Fruit fly (Drosophila melanogaster) whole organism, embryonic: ENCODE measurements around the gene CG5612.
A peak's percentile ranks its signal among the peaks of the same experiment; 100 is the strongest.

Experiments
- ATbp ChIP-seq: fragments of 200-800 bp; sonication (Bioruptor generic); optimal IDR thresholded peaks from 2 replicates; lab custom pipeline; 2017; ENCODE audit warnings: missing biosample characterization, mild to moderate bottlenecking, missing genetic modification characterization, missing genetic modification reagents
- Asciz ChIP-seq: fragments of 200-800 bp; sonication (Bioruptor generic); optimal IDR thresholded peaks from 2 replicates; lab custom pipeline; 2017; ENCODE audit warnings: missing biosample characterization, mild to moderate bottlenecking, missing genetic modification characterization, missing genetic modification reagents
- CG10654 ChIP-seq: fragments of 200-800 bp; sonication (Bioruptor generic); optimal IDR thresholded peaks from 2 replicates; lab custom pipeline; 2016; ENCODE audit warnings: missing biosample characterization, missing genetic modification characterization
- CG11560 ChIP-seq: fragments of 200-800 bp; sonication (Bioruptor generic); IDR thresholded peaks from 3 replicates; pipeline ENCODE4 v1.3.6; 2022; ENCODE audit warnings: missing biosample characterization, missing genetic modification characterization
- CG1233 ChIP-seq: fragments of 200-800 bp; sonication (Bioruptor generic); optimal IDR thresholded peaks from 4 replicates; lab custom pipeline; 2018; ENCODE audit warnings: missing biosample characterization, mild to moderate bottlenecking, missing genetic modification characterization
- CG13775 ChIP-seq: fragments of 200-800 bp; sonication (Bioruptor generic); optimal IDR thresholded peaks from 3 replicates; lab custom pipeline; 2017; ENCODE audit warnings: missing biosample characterization, mild to moderate bottlenecking, missing genetic modification characterization
- CG14014 ChIP-seq: fragments of 200-800 bp; sonication (Bioruptor generic); IDR thresholded peaks from 2 replicates; pipeline ENCODE4 v1.3.6; 2022; ENCODE audit warnings: missing biosample characterization, missing genetic modification characterization
- CG14050 ChIP-seq: fragments of 200-800 bp; sonication (Bioruptor generic); IDR thresholded peaks from 3 replicates; pipeline ENCODE4 v1.3.6; 2022; ENCODE audit warnings: missing biosample characterization, missing genetic modification characterization
- CG15514 ChIP-seq: fragments of 200-800 bp; sonication (Bioruptor generic); optimal IDR thresholded peaks from 3 replicates; lab custom pipeline; 2017; ENCODE audit warnings: missing biosample characterization, missing genetic modification characterization, mild to moderate bottlenecking, moderate library complexity, missing genetic modification reagents
- CG1602 ChIP-seq: fragments of 200-800 bp; sonication (Bioruptor generic); optimal IDR thresholded peaks from 3 replicates; lab custom pipeline; 2016; ENCODE audit warnings: missing biosample characterization, missing genetic modification characterization
- CG16815 ChIP-seq: fragments of 200-800 bp; sonication (Bioruptor generic); optimal IDR thresholded peaks from 3 replicates; lab custom pipeline; 2017; ENCODE audit warnings: missing biosample characterization, mild to moderate bottlenecking, missing genetic modification characterization
- CG16863 ChIP-seq: fragments of 200-800 bp; sonication (Bioruptor generic); optimal IDR thresholded peaks from 3 replicates; lab custom pipeline; 2016; ENCODE audit warnings: missing biosample characterization, missing genetic modification characterization
- CG17359 ChIP-seq: fragments of 200-800 bp; sonication (Bioruptor generic); optimal IDR thresholded peaks from 3 replicates; lab custom pipeline; 2018; ENCODE audit warnings: missing biosample characterization, mild to moderate bottlenecking, missing genetic modification characterization, moderate library complexity
- CG17802 ChIP-seq: fragments of 200-800 bp; sonication (Bioruptor generic); optimal IDR thresholded peaks from 2 replicates; lab custom pipeline; 2018; ENCODE audit warnings: missing biosample characterization, mild to moderate bottlenecking, missing genetic modification characterization, moderate library complexity
- CG18599 ChIP-seq: fragments of 200-800 bp; sonication (Bioruptor generic); optimal IDR thresholded peaks from 3 replicates; lab custom pipeline; 2017; ENCODE audit warnings: missing biosample characterization, missing genetic modification characterization, mild to moderate bottlenecking, moderate library complexity, missing genetic modification reagents
- CG18619 ChIP-seq: fragments of 200-800 bp; sonication (Bioruptor generic); optimal IDR thresholded peaks from 3 replicates; lab custom pipeline; 2017; ENCODE audit warnings: missing biosample characterization, mild to moderate bottlenecking, missing genetic modification characterization
- CG2678 ChIP-seq: fragments of 200-800 bp; sonication (Bioruptor generic); optimal IDR thresholded peaks from 3 replicates; lab custom pipeline; 2019; ENCODE audit warnings: missing biosample characterization, mild to moderate bottlenecking, missing genetic modification characterization, moderate library complexity
- CG2712 ChIP-seq: fragments of 200-800 bp; optimal IDR thresholded peaks from 3 replicates; lab custom pipeline; 2019; ENCODE audit warnings: missing biosample characterization, mild to moderate bottlenecking, missing genetic modification characterization, moderate library complexity
- CG34422 ChIP-seq: fragments of 200-800 bp; sonication (Bioruptor generic); IDR thresholded peaks from 3 replicates; pipeline ENCODE4 v1.3.6; 2022; ENCODE audit warnings: missing biosample characterization, missing genetic modification characterization
- CG7928 ChIP-seq: fragments of 200-800 bp; sonication (Bioruptor generic); optimal IDR thresholded peaks from 2 replicates; lab custom pipeline; 2017; ENCODE audit warnings: missing biosample characterization, mild to moderate bottlenecking, missing genetic modification characterization
- CG8290 ChIP-seq, 3 experiments: fragments of 200-800 bp; sonication (Bioruptor generic); optimal IDR thresholded peaks; 2 replicates each; lab custom pipeline; 2016 to 2019; ENCODE audit warnings: missing biosample characterization in 3 of 3, missing genetic modification characterization in 3 of 3, mild to moderate bottlenecking in 2 of 3, moderate library complexity in 1 of 3
- CkIIα-i1 ChIP-seq: fragments of 200-800 bp; sonication (Bioruptor generic); IDR thresholded peaks from 2 replicates; pipeline ENCODE4 v1.3.6; 2022; ENCODE audit warnings: missing biosample characterization, missing genetic modification characterization
- Doc3 ChIP-seq: fragments of 200-800 bp; sonication (Bioruptor generic); IDR thresholded peaks from 3 replicates; pipeline ENCODE4 v1.3.6; 2022; ENCODE audit warnings: missing biosample characterization, missing genetic modification characterization; ENCODE audit not compliant: partially characterized antibody
- Drgx ChIP-seq: fragments of 200-800 bp; sonication (Bioruptor generic); IDR thresholded peaks from 2 replicates; pipeline ENCODE4 v1.3.6; 2022; ENCODE audit warnings: missing biosample characterization, missing genetic modification characterization
- Eip74EF ChIP-seq, 2 experiments: fragments of 200-800 bp in 1 of 2; fragments of >200 bp in 1 of 2; sonication (Bioruptor generic) in 1 of 2; optimal IDR thresholded peaks; 2 replicates each; lab custom pipeline; 2017 to 2019; ENCODE audit warnings: missing biosample characterization in 2 of 2, missing genetic modification characterization in 2 of 2, mild to moderate bottlenecking in 1 of 2, moderate library complexity in 1 of 2
- Elba2 ChIP-seq: fragments of 200-800 bp; sonication (Bioruptor generic); optimal IDR thresholded peaks from 3 replicates; lab custom pipeline; 2016; ENCODE audit warnings: missing biosample characterization, missing genetic modification characterization
- Hand ChIP-seq: fragments of 200-800 bp; sonication (Bioruptor generic); optimal IDR thresholded peaks from 2 replicates; lab custom pipeline; 2017; ENCODE audit warnings: mild to moderate bottlenecking, missing biosample characterization, missing genetic modification reagents, missing genetic modification characterization
- Hr3 ChIP-seq: fragments of 200-800 bp; sonication (Bioruptor generic); optimal IDR thresholded peaks from 3 replicates; lab custom pipeline; 2016; ENCODE audit warnings: missing biosample characterization, missing genetic modification characterization
- MTF-1 ChIP-seq: fragments of 200-800 bp; sonication (Bioruptor generic); optimal IDR thresholded peaks from 2 replicates; lab custom pipeline; 2018; ENCODE audit warnings: missing biosample characterization, mild to moderate bottlenecking, missing genetic modification characterization, borderline replicate concordance
- Sox100B ChIP-seq: fragments of 200-800 bp; sonication (Bioruptor generic); optimal IDR thresholded peaks from 3 replicates; lab custom pipeline; 2018; ENCODE audit warnings: missing biosample characterization, mild to moderate bottlenecking, missing genetic modification characterization
- Sox102F ChIP-seq: fragments of 200-800 bp; sonication (Bioruptor generic); optimal IDR thresholded peaks from 2 replicates; lab custom pipeline; 2018; ENCODE audit warnings: missing biosample characterization, mild to moderate bottlenecking, missing genetic modification characterization, moderate library complexity
- Taf1 ChIP-seq: fragments of 200-800 bp; sonication (Bioruptor generic); IDR thresholded peaks from 2 replicates; pipeline ENCODE4 v1.3.6; 2022; ENCODE audit warnings: missing biosample characterization, missing genetic modification characterization
- Usf ChIP-seq: fragments of 200-800 bp; sonication (Bioruptor generic); optimal IDR thresholded peaks from 2 replicates; lab custom pipeline; 2017; ENCODE audit warnings: missing genotype, missing biosample characterization, missing genetic modification characterization
- Vsx1 ChIP-seq: fragments of 200-800 bp; sonication (Bioruptor generic); optimal IDR thresholded peaks from 2 replicates; lab custom pipeline; 2017; ENCODE audit warnings: missing biosample characterization, mild to moderate bottlenecking, missing genetic modification characterization, missing genetic modification reagents
- bigmax ChIP-seq: fragments of 200-800 bp; sonication (Bioruptor generic); optimal IDR thresholded peaks from 2 replicates; lab custom pipeline; 2018; ENCODE audit warnings: missing biosample characterization, mild to moderate bottlenecking, missing genetic modification characterization
- cas ChIP-seq: fragments of 200-800 bp; sonication (Bioruptor generic); IDR thresholded peaks from 2 replicates; pipeline ENCODE4 v1.3.6; 2022; ENCODE audit warnings: missing biosample characterization, missing genetic modification characterization
- cato ChIP-seq: fragments of 200-800 bp; sonication (Bioruptor generic); optimal IDR thresholded peaks from 2 replicates; lab custom pipeline; 2016; ENCODE audit warnings: missing biosample characterization, missing genetic modification characterization, borderline replicate concordance
- cg ChIP-seq: fragments of 200-800 bp; sonication (Bioruptor generic); optimal IDR thresholded peaks from 3 replicates; lab custom pipeline; 2019; ENCODE audit warnings: missing biosample characterization, mild to moderate bottlenecking, missing genetic modification characterization, moderate library complexity
- emc ChIP-seq: fragments of 200-800 bp; sonication (Bioruptor generic); optimal IDR thresholded peaks from 2 replicates; lab custom pipeline; 2016; ENCODE audit warnings: missing biosample characterization, missing genetic modification characterization
- eve ChIP-seq, 2 experiments: fragments of >200 bp; optimal IDR thresholded peaks; 2 replicates each; lab custom pipeline; 2017; ENCODE audit warnings: missing biosample characterization in 2 of 2, missing genetic modification characterization in 2 of 2
- ewg ChIP-seq: fragments of 200-800 bp; sonication (Bioruptor generic); optimal IDR thresholded peaks from 3 replicates; lab custom pipeline; 2017; ENCODE audit warnings: mild to moderate bottlenecking, missing biosample characterization, missing genetic modification reagents, missing genetic modification characterization
- fd3F ChIP-seq: fragments of 200-800 bp; sonication (Bioruptor generic); optimal IDR thresholded peaks from 2 replicates; lab custom pipeline; 2018; ENCODE audit warnings: missing biosample characterization, mild to moderate bottlenecking, missing genetic modification characterization, moderate library complexity
- grau ChIP-seq: fragments of 200-800 bp; optimal IDR thresholded peaks from 3 replicates; lab custom pipeline; 2019; ENCODE audit warnings: missing biosample characterization, mild to moderate bottlenecking, missing genetic modification characterization, moderate library complexity
- lab ChIP-seq: fragments of 200-800 bp; sonication (Bioruptor generic); optimal IDR thresholded peaks from 3 replicates; lab custom pipeline; 2017; ENCODE audit warnings: missing biosample characterization, missing genetic modification characterization, mild to moderate bottlenecking, moderate library complexity, missing genetic modification reagents
- lola ChIP-seq, 3 experiments: fragments of >200 bp in 2 of 3; fragments of 200-800 bp in 1 of 3; sonication (Bioruptor generic) in 1 of 3; optimal IDR thresholded peaks; 2 replicates each; lab custom pipeline; 2017 to 2019; ENCODE audit warnings: missing biosample characterization in 3 of 3, missing genetic modification characterization in 3 of 3, mild to moderate bottlenecking in 1 of 3, moderate library complexity in 1 of 3
- mld ChIP-seq: fragments of 200-800 bp; sonication (Bioruptor generic); IDR thresholded peaks from 3 replicates; pipeline ENCODE4 v1.3.6; 2022; ENCODE audit warnings: missing biosample characterization, missing genetic modification characterization; ENCODE audit not compliant: partially characterized antibody
- twi ChIP-seq: fragments of 200-800 bp; optimal IDR thresholded peaks from 2 replicates; lab custom pipeline; 2019; ENCODE audit warnings: missing biosample characterization, mild to moderate bottlenecking, missing genetic modification characterization, moderate library complexity

Gene CG5612

dm6 chr3R:27636010-27636584 lies 10.3 kb upstream of the CG5612 start, which contains the start of the genes CG5611 and Mtl (continued):
- TF ChIP-seq Sox102F (GFP tag; lab: Kevin White, UChicago) (peak; percentile 100), CG7928 (GFP tag; lab: Kevin White, UChicago) (peak; percentile 86), CG34422 (peak; percentile 100), cato (GFP tag; lab: Kevin White, UChicago) (peak; percentile 99), Sox100B (GFP tag; lab: Kevin White, UChicago) (peak; percentile 99), ATbp (GFP tag; lab: Kevin White, UChicago) (peak; percentile 99), CG14050 (peak; percentile 99), cas (peak; percentile 100), CkIIα-i1 (GFP tag; lab: Robert Waterston, UW) (peak; percentile 99), Vsx1 (peak; percentile 98), Doc3 (GFP tag; lab: Robert Waterston, UW) (0 out of 3 replicates have a peak, but pooled peaks have one; percentile 35), mld (GFP tag; lab: Robert Waterston, UW) (no peak), twi (tag; lab: Kevin White, UChicago) (peak; percentile 100), CG10654 (peak; percentile 100), CG2678 (peak; percentile 100), Asciz (GFP tag; lab: Kevin White, UChicago) (peak; percentile 99), lola (GFP tag; optimal IDR thresholded peaks at IDR 0.05; lab: Kevin White, UChicago) (peak in 1 of 3 experiments; percentile 100), bigmax (peak; percentile 84), CG18619 (peak; percentile 100), Usf (GFP tag; lab: Kevin White, UChicago) (peak; percentile 100), Drgx (peak; percentile 100), cg (GFP tag; lab: Kevin White, UChicago) (peak; percentile 74), Eip74EF (GFP tag; optimal IDR thresholded peaks at IDR 0.05; lab: Kevin White, UChicago) (peak in 1 of 2 experiments; percentile 99), Hr3 (GFP tag; lab: Kevin White, UChicago) (peak; percentile 100), CG15514 (GFP tag; lab: Kevin White, UChicago) (peak; percentile 95), Elba2 (GFP tag; lab: Kevin White, UChicago) (peak; percentile 98), Hand (GFP tag; lab: Kevin White, UChicago) (peak; percentile 97), CG8290 (GFP tag; optimal IDR thresholded peaks at IDR 0.05; lab: Kevin White, UChicago) (peak; percentile 99), CG8290 (tag; optimal IDR thresholded peaks at IDR 0.05; lab: Kevin White, UChicago) (peak; percentile 97 to 99), CG17802 (tag; lab: Kevin White, UChicago) (peak; percentile 95), CG14014 (GFP tag; lab: Robert Waterston, UW) (peak; percentile 100), CG2712 (tag; lab: Kevin White, UChicago) (peak; percentile 100), lab (GFP tag; lab: Kevin White, UChicago) (peak; percentile 100), grau (tag; lab: Kevin White, UChicago) (peak; percentile 99), CG17359 (peak; percentile 100), Taf1 (GFP tag; lab: Robert Waterston, UW) (peak; percentile 100), CG16815 (peak; percentile 100), CG13775 (GFP tag; lab: Kevin White, UChicago) (peak; percentile 100), CG1602 (GFP tag; lab: Kevin White, UChicago) (peak; percentile 100), CG18599 (GFP tag; lab: Kevin White, UChicago) (peak; percentile 99), emc (GFP tag; lab: Kevin White, UChicago) (peak; percentile 96), ewg (GFP tag; lab: Kevin White, UChicago) (peak; percentile 99), MTF-1 (GFP tag; lab: Kevin White, UChicago) (peak; percentile 99), eve (GFP tag; optimal IDR thresholded peaks at IDR 0.05; lab: Kevin White, UChicago) (peak in 1 of 2 experiments; percentile 52), fd3F (GFP tag; lab: Kevin White, UChicago) (peak; percentile 100), CG11560 (peak; percentile 96), CG1233 (GFP tag; lab: Kevin White, UChicago) (peak; percentile 99), CG16863 (GFP tag; lab: Kevin White, UChicago) (peak; percentile 97)
